Fruit fly (Drosophila melanogaster) whole organism, embryonic: Measurements from ENCODE around the gene Irk1.

Experiments
- Bgb ChIP-seq: fragments of 200-800 bp; sonication (Bioruptor generic); IDR thresholded peaks from 2 replicates; pipeline ENCODE4 v1.3.6; 2022; ENCODE audit warnings: missing biosample characterization, missing genetic modification characterization; ENCODE audit not compliant: partially characterized antibody
- CG10366 ChIP-seq: fragments of 200-800 bp; sonication (Bioruptor generic); IDR thresholded peaks from 2 replicates; pipeline ENCODE4 v1.3.6; 2022; ENCODE audit warnings: missing biosample characterization, missing genetic modification characterization
- CG11085 ChIP-seq: fragments of 200-800 bp; sonication (Bioruptor generic); IDR thresholded peaks from 2 replicates; pipeline ENCODE4 v1.3.6; 2022; ENCODE audit warnings: missing biosample characterization, missing genetic modification characterization
- CG12769 ChIP-seq: fragments of 200-800 bp; sonication (Bioruptor generic); optimal IDR thresholded peaks from 2 replicates; lab custom pipeline; 2019; ENCODE audit warnings: missing biosample characterization, mild to moderate bottlenecking, missing genetic modification characterization, moderate library complexity
- CG14965 ChIP-seq: fragments of 200-800 bp; sonication (Bioruptor generic); optimal IDR thresholded peaks from 2 replicates; lab custom pipeline; 2016; ENCODE audit warnings: missing biosample characterization, missing genetic modification characterization, borderline replicate concordance
- CG1529 ChIP-seq: fragments of 200-800 bp; sonication (Bioruptor generic); optimal IDR thresholded peaks from 3 replicates; lab custom pipeline; 2018; ENCODE audit warnings: missing biosample characterization, missing genetic modification characterization
- CG17612 ChIP-seq: fragments of 200-800 bp; sonication (Bioruptor generic); IDR thresholded peaks from 2 replicates; pipeline ENCODE4 v1.3.6; 2022; ENCODE audit warnings: missing biosample characterization, missing genetic modification characterization
- CG18619 ChIP-seq: fragments of 200-800 bp; sonication (Bioruptor generic); optimal IDR thresholded peaks from 3 replicates; lab custom pipeline; 2017; ENCODE audit warnings: missing biosample characterization, mild to moderate bottlenecking, missing genetic modification characterization
- CG2116 ChIP-seq: fragments of 200-800 bp; sonication (Bioruptor generic); optimal IDR thresholded peaks from 3 replicates; lab custom pipeline; 2018; ENCODE audit warnings: missing biosample characterization, mild to moderate bottlenecking, missing genetic modification characterization
- CG2712 ChIP-seq: fragments of 200-800 bp; optimal IDR thresholded peaks from 3 replicates; lab custom pipeline; 2019; ENCODE audit warnings: missing biosample characterization, mild to moderate bottlenecking, missing genetic modification characterization, moderate library complexity
- CG30403 ChIP-seq: fragments of 200-800 bp; sonication (Bioruptor generic); optimal IDR thresholded peaks from 3 replicates; lab custom pipeline; 2016; ENCODE audit warnings: missing biosample characterization, missing genetic modification characterization
- CG31441 ChIP-seq: fragments of 200-800 bp; sonication (Bioruptor generic); IDR thresholded peaks from 2 replicates; pipeline ENCODE4 v1.3.6; 2022; ENCODE audit warnings: missing biosample characterization, missing genetic modification characterization
- CG34376 ChIP-seq: fragments of 200-800 bp; sonication (Bioruptor generic); optimal IDR thresholded peaks from 2 replicates; lab custom pipeline; 2018; ENCODE audit warnings: missing biosample characterization, mild to moderate bottlenecking, missing genetic modification characterization
- CG4360 ChIP-seq: fragments of 200-800 bp; sonication (Bioruptor generic); IDR thresholded peaks from 2 replicates; pipeline ENCODE4 v1.3.6; 2022; ENCODE audit warnings: missing biosample characterization, missing genetic modification characterization
- CG5953 ChIP-seq: fragments of 200-800 bp; sonication (Bioruptor generic); IDR thresholded peaks from 2 replicates; pipeline ENCODE4 v1.3.6; 2022; ENCODE audit warnings: missing biosample characterization, missing genetic modification characterization
- CG6791 ChIP-seq: fragments of 200-800 bp; sonication (Bioruptor generic); IDR thresholded peaks from 3 replicates; pipeline ENCODE4 v1.3.6; 2022; ENCODE audit warnings: missing biosample characterization, missing genetic modification characterization; ENCODE audit not compliant: partially characterized antibody
- CG8359 ChIP-seq: fragments of 200-800 bp; sonication (Bioruptor generic); optimal IDR thresholded peaks from 2 replicates; lab custom pipeline; 2017; ENCODE audit warnings: missing biosample characterization, mild to moderate bottlenecking, missing genetic modification characterization, borderline replicate concordance
- CHES-1-like ChIP-seq: fragments of 200-800 bp; sonication (Bioruptor generic); optimal IDR thresholded peaks from 2 replicates; lab custom pipeline; 2016; ENCODE audit warnings: missing biosample characterization, missing genetic modification characterization
- Dad ChIP-seq: fragments of 200-800 bp; sonication (Bioruptor generic); optimal IDR thresholded peaks from 3 replicates; lab custom pipeline; 2016; ENCODE audit warnings: missing biosample characterization, missing genetic modification characterization
- Dek ChIP-seq: fragments of 200-800 bp; sonication (Bioruptor generic); optimal IDR thresholded peaks from 3 replicates; lab custom pipeline; 2019; ENCODE audit warnings: missing biosample characterization, mild to moderate bottlenecking, missing genetic modification characterization, moderate library complexity
- E2f2 ChIP-seq: fragments of 200-800 bp; sonication (Bioruptor generic); IDR thresholded peaks from 2 replicates; pipeline ENCODE4 v1.3.6; 2022; ENCODE audit warnings: missing biosample characterization, missing genetic modification characterization
- Fer1 ChIP-seq: fragments of 200-800 bp; sonication (Bioruptor generic); optimal IDR thresholded peaks from 2 replicates; lab custom pipeline; 2017; ENCODE audit warnings: missing biosample characterization, mild to moderate bottlenecking, missing genetic modification characterization
- HLH3B ChIP-seq: fragments of 200-800 bp; sonication (Bioruptor generic); IDR thresholded peaks from 2 replicates; pipeline ENCODE4 v1.3.6; 2022; ENCODE audit warnings: missing biosample characterization, missing genetic modification characterization
- Hey ChIP-seq: fragments of 200-800 bp; sonication (Bioruptor generic); optimal IDR thresholded peaks from 3 replicates; lab custom pipeline; 2018; ENCODE audit warnings: missing biosample characterization, mild to moderate bottlenecking, missing genetic modification characterization
- Hsf ChIP-seq: fragments of 200-800 bp; sonication (Bioruptor generic); optimal IDR thresholded peaks from 3 replicates; lab custom pipeline; 2016; ENCODE audit warnings: missing biosample characterization, missing genetic modification characterization
- Myb ChIP-seq: fragments of 200-800 bp; sonication (Bioruptor generic); optimal IDR thresholded peaks from 2 replicates; lab custom pipeline; 2016; ENCODE audit warnings: missing biosample characterization, missing genetic modification characterization
- Nf-YC ChIP-seq: fragments of 200-800 bp; optimal IDR thresholded peaks from 3 replicates; lab custom pipeline; 2019; ENCODE audit warnings: missing biosample characterization, mild to moderate bottlenecking, missing genetic modification characterization, moderate library complexity
- Oli ChIP-seq: fragments of 200-800 bp; sonication (Bioruptor generic); optimal IDR thresholded peaks from 2 replicates; lab custom pipeline; 2018; ENCODE audit warnings: missing biosample characterization, mild to moderate bottlenecking, missing genetic modification characterization, moderate library complexity
- PHDP ChIP-seq: fragments of 200-800 bp; sonication (Bioruptor generic); optimal IDR thresholded peaks from 3 replicates; lab custom pipeline; 2018; ENCODE audit warnings: missing biosample characterization, mild to moderate bottlenecking, missing genetic modification characterization, moderate library complexity
- Rfx ChIP-seq: fragments of 200-800 bp; sonication (Bioruptor generic); IDR thresholded peaks from 2 replicates; pipeline ENCODE4 v1.3.6; 2022; ENCODE audit warnings: missing biosample characterization, missing genetic modification characterization
- Xbp1 ChIP-seq: fragments of 200-800 bp; sonication (Bioruptor generic); optimal IDR thresholded peaks from 3 replicates; lab custom pipeline; 2016; ENCODE audit warnings: missing biosample characterization, mild to moderate bottlenecking, missing genetic modification characterization
- bsh ChIP-seq, 2 experiments: fragments of 200-800 bp; sonication (Bioruptor generic); optimal IDR thresholded peaks; 2 replicates each; lab custom pipeline; 2017 to 2018; ENCODE audit warnings: mild to moderate bottlenecking in 2 of 2, missing biosample characterization in 2 of 2, missing genetic modification characterization in 2 of 2, moderate library complexity in 1 of 2
- crol ChIP-seq: fragments of 200-800 bp; sonication (Bioruptor generic); IDR thresholded peaks from 2 replicates; pipeline ENCODE4 v1.3.6; 2022; ENCODE audit warnings: missing biosample characterization, missing genetic modification characterization
- dmrt99B ChIP-seq: fragments of 200-800 bp; sonication (Bioruptor generic); optimal IDR thresholded peaks from 2 replicates; lab custom pipeline; 2018; ENCODE audit warnings: missing biosample characterization, mild to moderate bottlenecking, missing genetic modification characterization, moderate library complexity
- dpn ChIP-seq, 2 experiments: fragments of 200-800 bp; sonication (Bioruptor generic); optimal IDR thresholded peaks; 3 replicates each; lab custom pipeline; 2016; ENCODE audit warnings: missing biosample characterization in 2 of 2, missing genetic modification characterization in 2 of 2
- fd96Cb ChIP-seq: fragments of 200-800 bp; sonication (Bioruptor generic); optimal IDR thresholded peaks from 2 replicates; lab custom pipeline; 2018; ENCODE audit warnings: missing biosample characterization, mild to moderate bottlenecking, missing genetic modification characterization, moderate library complexity
- ftz-f1 ChIP-seq: fragments of 200-800 bp; sonication (Bioruptor generic); optimal IDR thresholded peaks from 2 replicates; lab custom pipeline; 2016; ENCODE audit warnings: missing biosample characterization, missing genetic modification characterization
- gem ChIP-seq: fragments of 200-800 bp; sonication (Bioruptor generic); optimal IDR thresholded peaks from 2 replicates; lab custom pipeline; 2019; ENCODE audit warnings: missing biosample characterization, mild to moderate bottlenecking, missing genetic modification characterization, moderate library complexity
- gsb-n ChIP-seq: fragments of 200-800 bp; sonication (Bioruptor generic); optimal IDR thresholded peaks from 3 replicates; lab custom pipeline; 2018; ENCODE audit warnings: missing biosample characterization, mild to moderate bottlenecking, missing genetic modification characterization
- lab ChIP-seq: fragments of 200-800 bp; sonication (Bioruptor generic); optimal IDR thresholded peaks from 3 replicates; lab custom pipeline; 2017; ENCODE audit warnings: missing biosample characterization, missing genetic modification characterization, mild to moderate bottlenecking, moderate library complexity, missing genetic modification reagents
- lola ChIP-seq, 3 experiments: fragments of >200 bp in 2 of 3; fragments of 200-800 bp in 1 of 3; sonication (Bioruptor generic) in 1 of 3; optimal IDR thresholded peaks; 2 replicates each; lab custom pipeline; 2017 to 2019; ENCODE audit warnings: missing biosample characterization in 3 of 3, missing genetic modification characterization in 3 of 3, mild to moderate bottlenecking in 1 of 3, moderate library complexity in 1 of 3
- prd ChIP-seq, 3 experiments: fragments of >200 bp in 2 of 3; fragments of 200-800 bp in 1 of 3; sonication (Bioruptor generic) in 1 of 3; optimal IDR thresholded peaks in 2 of 3; IDR thresholded peaks in 1 of 3; 2 replicates in 2 of 3; 3 replicates in 1 of 3; pipeline versions ENCODE4 v1.3.6 to Lab custom; 2017 to 2022; ENCODE audit warnings: missing biosample characterization in 1 of 3, missing genetic modification characterization in 1 of 3
- pzg ChIP-seq: fragments of 200-800 bp; sonication (Bioruptor generic); optimal IDR thresholded peaks from 3 replicates; lab custom pipeline; 2018; ENCODE audit warnings: missing biosample characterization, mild to moderate bottlenecking, missing genetic modification characterization, moderate library complexity
- row ChIP-seq: fragments of 200-800 bp; sonication (Bioruptor generic); IDR thresholded peaks from 3 replicates; pipeline ENCODE4 v1.3.6; 2022; ENCODE audit warnings: missing biosample characterization, missing genetic modification characterization
- unpg ChIP-seq: fragments of 200-800 bp; sonication (Bioruptor generic); optimal IDR thresholded peaks from 3 replicates; lab custom pipeline; 2018; ENCODE audit warnings: missing biosample characterization, mild to moderate bottlenecking, missing genetic modification characterization, moderate library complexity
- vvl ChIP-seq: fragments of 200-800 bp; sonication (Bioruptor generic); IDR thresholded peaks from 2 replicates; pipeline ENCODE4 v1.3.6; 2022; ENCODE audit warnings: missing biosample characterization, missing genetic modification characterization
- wek ChIP-seq: fragments of 200-800 bp; sonication (Bioruptor generic); optimal IDR thresholded peaks from 3 replicates; lab custom pipeline; 2018; ENCODE audit warnings: missing biosample characterization, mild to moderate bottlenecking, missing genetic modification characterization, moderate library complexity

Irk1 gene

dm6 chr3R:23191108-23191771 lies 23.1 kb downstream of the Irk1 start (continued):
- TF ChIP-seq Bgb (GFP tag; lab: Robert Waterston, UW) = peak; percentile 71; the same call in 1 of the 2 replicates
- no peak for TF ChIP-seq CHES-1-like (GFP tag; lab: Kevin White, UChicago)
- TF ChIP-seq pzg (GFP tag; lab: Kevin White, UChicago) = no peak
- peak; percentile 13 for TF ChIP-seq CG2712 (tag; lab: Kevin White, UChicago)
- peak in 1 of 2 experiments; percentile 23 for TF ChIP-seq bsh (GFP tag; optimal IDR thresholded peaks at IDR 0.05; lab: Kevin White, UChicago)
- peak; percentile 40 for TF ChIP-seq lab (GFP tag; lab: Kevin White, UChicago)
- peak; percentile 63 for TF ChIP-seq CG12769 (tag; lab: Kevin White, UChicago)
- peak; percentile 33 for TF ChIP-seq PHDP (tag; lab: Kevin White, UChicago)
- peak; percentile 11 for TF ChIP-seq Nf-YC (tag; lab: Kevin White, UChicago)
- TF ChIP-seq CG14965 (GFP tag; lab: Kevin White, UChicago) = no peak
- TF ChIP-seq HLH3B (GFP tag; lab: Robert Waterston, UW) = peak; percentile 8; the same call in 1 of the 2 replicates
- TF ChIP-seq CG34376 (GFP tag; lab: Kevin White, UChicago) = peak; percentile 86
- no peak for TF ChIP-seq crol (GFP tag; lab: Robert Waterston, UW)
- TF ChIP-seq CG30403 = peak; percentile 22
- no peak for TF ChIP-seq lola (GFP tag; optimal IDR thresholded peaks at IDR 0.05; lab: Kevin White, UChicago)
- no peak for TF ChIP-seq CG18619 (GFP tag; lab: Kevin White, UChicago)
- peak; percentile 10; the same call in 1 of the 2 replicates for TF ChIP-seq CG31441 (GFP tag; lab: Robert Waterston, UW)
- TF ChIP-seq prd (optimal IDR thresholded peaks at IDR 0.05; lab: Kevin White, UChicago) = no peak
- TF ChIP-seq prd (GFP tag; IDR thresholded peaks at IDR 0.05; lab: Robert Waterston, UW) = 0 out of 3 replicates have a peak, but pooled peaks have one; percentile 7
- TF ChIP-seq row (GFP tag; lab: Robert Waterston, UW) = peak; percentile 64; the same call in 2 of the 3 replicates
- TF ChIP-seq CG2116 (GFP tag; lab: Kevin White, UChicago) = no peak
- no peak for TF ChIP-seq CG6791 (GFP tag; lab: Robert Waterston, UW)
- TF ChIP-seq Dad (GFP tag; lab: Kevin White, UChicago) = no peak
- no peak for TF ChIP-seq fd96Cb (tag; lab: Kevin White, UChicago)
- peak; percentile 57 for TF ChIP-seq gem (tag; lab: Kevin White, UChicago)
- peak; percentile 3 for TF ChIP-seq Fer1 (GFP tag; lab: Kevin White, UChicago)
- 0 out of 2 replicates have a peak, but pooled peaks have one; percentile 25 for TF ChIP-seq E2f2 (GFP tag; lab: Robert Waterston, UW)
- TF ChIP-seq CG17612 = no peak
- peak; percentile 13 for TF ChIP-seq Dek (tag; lab: Kevin White, UChicago)
- TF ChIP-seq dpn (GFP tag; optimal IDR thresholded peaks at IDR 0.05; lab: Kevin White, UChicago) = peak in 1 of 2 experiments; percentile 34
- 0 out of 2 replicates have a peak, but pooled peaks have one; percentile 37 for TF ChIP-seq CG4360 (GFP tag; lab: Robert Waterston, UW)
- peak; percentile 80 for TF ChIP-seq Hey (tag; lab: Kevin White, UChicago)
- TF ChIP-seq Myb (GFP tag; lab: Kevin White, UChicago) = no peak
- peak; percentile 57 for TF ChIP-seq unpg
- 0 out of 2 replicates have a peak, but pooled peaks have one; percentile 30 for TF ChIP-seq vvl
- TF ChIP-seq CG1529 (GFP tag; lab: Kevin White, UChicago) = no peak
- no peak for TF ChIP-seq CG11085 (GFP tag; lab: Robert Waterston, UW)
- peak; percentile 13 for TF ChIP-seq Oli (tag; lab: Kevin White, UChicago)
- TF ChIP-seq dmrt99B = peak; percentile 15
- 0 out of 2 replicates have a peak, but pooled peaks have one; percentile 17 for TF ChIP-seq CG10366 (GFP tag; lab: Robert Waterston, UW)
- no peak for TF ChIP-seq ftz-f1
- peak; percentile 17 for TF ChIP-seq Xbp1 (GFP tag; lab: Kevin White, UChicago)
- TF ChIP-seq CG8359 (GFP tag; lab: Kevin White, UChicago) = no peak
- TF ChIP-seq wek (GFP tag; lab: Kevin White, UChicago) = no peak
- TF ChIP-seq CG5953 = no peak
- TF ChIP-seq Hsf (GFP tag; lab: Kevin White, UChicago) = peak; percentile 1
- TF ChIP-seq gsb-n (tag; lab: Kevin White, UChicago) = no peak
- peak; percentile 71 for TF ChIP-seq Rfx (GFP tag; lab: Robert Waterston, UW)
